Worm (Caenorhabditis elegans): ENCODE measurements around the gene apn-1.

The apn-1 gene

DNA sequence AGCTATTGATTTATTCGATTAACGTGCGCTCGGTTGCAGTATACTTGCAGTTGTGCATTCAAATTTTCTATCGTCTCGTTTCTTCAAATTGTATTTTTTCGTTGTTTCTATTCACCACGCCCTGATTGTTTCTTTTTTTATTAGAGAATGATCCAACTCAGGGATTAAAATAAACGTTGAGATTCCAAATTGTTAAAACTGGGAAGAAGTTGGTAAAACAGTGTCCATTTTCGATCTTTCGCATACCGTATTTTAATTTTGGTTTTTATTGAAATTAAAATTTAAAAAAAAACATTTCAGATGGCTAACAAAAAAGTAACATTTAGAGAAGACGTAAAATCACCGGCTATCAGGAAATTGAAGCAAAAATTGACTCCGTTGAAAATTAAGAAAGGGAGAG lies at the start of gene apn-1:
apn-1 (plus strand) TSS at position 301 of the 400 bp plus-strand sequence.
- no peak for TF ChIP-seq nhr-237 (tag; optimal IDR thresholded peaks at IDR 0.05)
- TF ChIP-seq lin-32 (GFP tag; optimal IDR thresholded peaks at IDR 0.05), result no peak
- no peak for TF ChIP-seq tbx-8 (GFP tag; optimal IDR thresholded peaks at IDR 0.05)
- no peak for TF ChIP-seq hlh-1 (tag; optimal IDR thresholded peaks at IDR 0.05)
- TF ChIP-seq unc-39 (tag; optimal IDR thresholded peaks at IDR 0.05), result no peak
- no peak for TF ChIP-seq lin-13 (tag; optimal IDR thresholded peaks at IDR 0.05)
- TF ChIP-seq sptf-1 (tag; optimal IDR thresholded peaks at IDR 0.05), result no peak
- no peak for TF ChIP-seq sem-2 (GFP tag; optimal IDR thresholded peaks at IDR 0.05)
- no peak for TF ChIP-seq zip-8 (tag; optimal IDR thresholded peaks at IDR 0.05)
- TF ChIP-seq mab-5 (tag; optimal IDR thresholded peaks at IDR 0.05), result no peak

ce11 chrII:8001428-8001827 lies 45.9 kb upstream of the apn-1 start:
- TF ChIP-seq ztf-11 (tag; optimal IDR thresholded peaks at IDR 0.05) (no peak), snpc-4 (tag; optimal IDR thresholded peaks at IDR 0.05) (no peak), drap-1 (GFP tag; optimal IDR thresholded peaks at IDR 0.05) (no peak), hlh-1 (tag; optimal IDR thresholded peaks at IDR 0.05) (no peak), lin-32 (GFP tag; optimal IDR thresholded peaks at IDR 0.05) (no peak), elt-1 (tag; optimal IDR thresholded peaks at IDR 0.05; ENCODE audit: borderline replicate concordance, insufficient read depth) (no peak), ham-2 (GFP tag; optimal IDR thresholded peaks at IDR 0.05) (no peak), unc-120 (tag; optimal IDR thresholded peaks at IDR 0.05; ENCODE audit: poor library complexity, severe bottlenecking) (no peak), lsy-2 (tag; optimal IDR thresholded peaks at IDR 0.05) (no peak), mls-2 (tag; optimal IDR thresholded peaks at IDR 0.05) (no peak), mep-1 (tag; optimal IDR thresholded peaks at IDR 0.05) (no peak), pha-4 (tag; optimal IDR thresholded peaks at IDR 0.05) (no peak), lin-13 (tag; optimal IDR thresholded peaks at IDR 0.05) (no peak), flh-1 (GFP tag; optimal IDR thresholded peaks at IDR 0.05) (no peak)

DNA sequence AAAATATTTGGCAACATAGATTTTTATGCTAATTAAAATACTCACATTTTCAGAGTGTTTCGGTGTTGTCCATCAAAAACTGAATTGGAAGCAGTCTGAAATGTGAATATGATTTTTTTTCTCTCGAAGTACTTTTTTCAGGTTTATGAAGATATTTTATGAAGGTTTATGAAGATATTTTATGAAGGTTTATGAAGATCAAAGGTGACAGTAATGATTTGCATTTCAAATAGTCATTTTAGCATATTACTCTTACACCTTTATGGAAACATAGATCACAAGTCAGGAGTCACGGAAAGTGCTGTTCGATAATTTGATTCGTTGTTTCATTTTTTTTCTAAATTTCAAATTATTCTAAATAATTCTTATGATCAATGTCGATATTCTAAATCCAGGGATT lies 43.2 kb upstream of the apn-1 start, which contains the start of gene pgp-11:
pgp-11 (minus strand) TSS at position 101 of the 400 bp plus-strand sequence.
- no peak for TF ChIP-seq mls-2 (tag; optimal IDR thresholded peaks at IDR 0.05)
- TF ChIP-seq ces-1 (GFP tag; optimal IDR thresholded peaks at IDR 0.05), result no peak
- TF ChIP-seq bed-3 (GFP tag; optimal IDR thresholded peaks at IDR 0.05), result no peak
- TF ChIP-seq M03D4.4 (tag; optimal IDR thresholded peaks at IDR 0.05), result no peak
- no peak for TF ChIP-seq tbx-8 (GFP tag; optimal IDR thresholded peaks at IDR 0.05)
- TF ChIP-seq pha-4 (tag; optimal IDR thresholded peaks at IDR 0.05), result no peak
- no peak for TF ChIP-seq ceh-39 (tag; optimal IDR thresholded peaks at IDR 0.05)
- TF ChIP-seq drap-1 (GFP tag; optimal IDR thresholded peaks at IDR 0.05), result no peak
- TF ChIP-seq blmp-1 (tag; optimal IDR thresholded peaks at IDR 0.05), result no peak
- no peak for TF ChIP-seq ceh-43 (GFP tag; optimal IDR thresholded peaks at IDR 0.05)

- no peak for TF ChIP-seq lin-13 (tag; optimal IDR thresholded peaks at IDR 0.05)
- TF ChIP-seq sem-2 (GFP tag; optimal IDR thresholded peaks at IDR 0.05), result no peak
- TF ChIP-seq nhr-2 (tag; optimal IDR thresholded peaks at IDR 0.05), result no peak
- TF ChIP-seq pha-4 (tag; optimal IDR thresholded peaks at IDR 0.05), result no peak
- TF ChIP-seq drap-1 (GFP tag; optimal IDR thresholded peaks at IDR 0.05), result no peak
- no peak for TF ChIP-seq nhr-28 (tag; optimal IDR thresholded peaks at IDR 0.05)
- no peak for TF ChIP-seq tbx-8 (GFP tag; optimal IDR thresholded peaks at IDR 0.05)
- no peak for TF ChIP-seq cnd-1 (tag; optimal IDR thresholded peaks at IDR 0.05)
- TF ChIP-seq flh-1 (GFP tag; optimal IDR thresholded peaks at IDR 0.05), result no peak
- TF ChIP-seq nhr-12 (tag; optimal IDR thresholded peaks at IDR 0.05), result no peak
- TF ChIP-seq snpc-4 (tag; optimal IDR thresholded peaks at IDR 0.05), result no peak
- no peak for TF ChIP-seq ceh-43 (GFP tag; optimal IDR thresholded peaks at IDR 0.05)
These were observed 42.6 kb upstream of the apn-1 start for ce11 chrII:8004752-8005151.

ce11 chrII:8006962-8007361 lies 40.4 kb upstream of the apn-1 start:
- no peak for TF ChIP-seq M03D4.4 (tag; optimal IDR thresholded peaks at IDR 0.05)
- no peak for TF ChIP-seq lin-13 (tag; optimal IDR thresholded peaks at IDR 0.05)
- TF ChIP-seq mab-5 (tag; optimal IDR thresholded peaks at IDR 0.05), result no peak
- TF ChIP-seq drap-1 (GFP tag; optimal IDR thresholded peaks at IDR 0.05), result no peak
- no peak for TF ChIP-seq zip-8 (tag; optimal IDR thresholded peaks at IDR 0.05)
- no peak for TF ChIP-seq unc-39 (tag; optimal IDR thresholded peaks at IDR 0.05)
- no peak for TF ChIP-seq elt-3 (tag; optimal IDR thresholded peaks at IDR 0.05)
- TF ChIP-seq nhr-12 (tag; optimal IDR thresholded peaks at IDR 0.05), result no peak
- no peak for TF ChIP-seq pha-4 (tag; optimal IDR thresholded peaks at IDR 0.05)
- TF ChIP-seq ceh-43 (GFP tag; optimal IDR thresholded peaks at IDR 0.05), result no peak
- no peak for TF ChIP-seq mls-2 (tag; optimal IDR thresholded peaks at IDR 0.05)
- no peak for TF ChIP-seq ceh-39 (tag; optimal IDR thresholded peaks at IDR 0.05)
- no peak for TF ChIP-seq flh-1 (GFP tag; optimal IDR thresholded peaks at IDR 0.05)
- no peak for TF ChIP-seq ces-1 (GFP tag; optimal IDR thresholded peaks at IDR 0.05)

All from whole organism, mixed stage, embryonic.